Worm (Caenorhabditis elegans) whole organism, L2 larva: ENCODE results near the gene srg-69.
A peak's percentile ranks its signal among the peaks of the same experiment; 100 is the strongest.

Source experiments
- C34F6.9 ChIP-seq: fragments of 150-350 bp; optimal IDR thresholded peaks from 2 replicates; lab custom pipeline; 2014; ENCODE audit warnings: missing biosample characterization, missing genetic modification characterization
- R02D3.7 ChIP-seq: fragments of 150-350 bp; optimal IDR thresholded peaks from 2 replicates; lab custom pipeline; 2014; ENCODE audit warnings: missing biosample characterization, missing genetic modification characterization
- Y55F3AM.14 ChIP-seq: fragments of 200-800 bp; sonication (Bioruptor generic); optimal IDR thresholded peaks from 2 replicates; lab custom pipeline; 2018; ENCODE audit warnings: mild to moderate bottlenecking, missing genetic modification characterization, missing compliant biosample characterization
- ZK546.5 ChIP-seq: sonication (generic microtip); optimal IDR thresholded peaks from 2 replicates; lab custom pipeline; 2017; ENCODE audit warnings: missing biosample characterization, missing genetic modification characterization
- alr-1 ChIP-seq: fragments of 150-350 bp; optimal IDR thresholded peaks from 2 replicates; lab custom pipeline; 2014; ENCODE audit warnings: missing biosample characterization, missing genetic modification characterization
- aly-2 ChIP-seq: fragments of 150-350 bp; optimal IDR thresholded peaks from 2 replicates; lab custom pipeline; 2014; ENCODE audit warnings: missing biosample characterization, missing genetic modification characterization
- ama-1 ChIP-seq: fragments of 150-350 bp; optimal IDR thresholded peaks from 2 replicates; lab custom pipeline; 2018; ENCODE audit warnings: inconsistent platforms
- blmp-1 ChIP-seq: sonication (generic microtip); optimal IDR thresholded peaks from 2 replicates; lab custom pipeline; 2017; ENCODE audit warnings: missing genetic modification characterization, mild to moderate bottlenecking, missing compliant biosample characterization, antibody characterized with exemption, moderate library complexity; ENCODE audit not compliant: insufficient read depth
- ceh-16 ChIP-seq: fragments of 150-350 bp; optimal IDR thresholded peaks from 2 replicates; lab custom pipeline; 2014; ENCODE audit warnings: missing biosample characterization, missing genetic modification characterization
- ceh-82 ChIP-seq: fragments of 150-350 bp; optimal IDR thresholded peaks from 2 replicates; lab custom pipeline; 2014; ENCODE audit warnings: missing biosample characterization, missing genetic modification characterization
- crh-2 ChIP-seq: sonication (generic microtip); optimal IDR thresholded peaks from 2 replicates; lab custom pipeline; 2017; ENCODE audit warnings: missing biosample characterization, missing genetic modification characterization
- egl-27 ChIP-seq: sonication (generic microtip); optimal IDR thresholded peaks from 3 replicates; lab custom pipeline; 2017; ENCODE audit warnings: missing biosample characterization, missing genetic modification reagents, missing genetic modification characterization
- elt-1 ChIP-seq: fragments of 150-350 bp; optimal IDR thresholded peaks from 2 replicates; lab custom pipeline; 2014; ENCODE audit warnings: missing biosample characterization, missing genetic modification characterization
- fos-1 ChIP-seq: fragments of 150-350 bp; optimal IDR thresholded peaks from 2 replicates; lab custom pipeline; 2014; ENCODE audit warnings: missing biosample characterization, missing genetic modification characterization
- gmeb-1 ChIP-seq: fragments of 150-350 bp; optimal IDR thresholded peaks from 2 replicates; lab custom pipeline; 2014; ENCODE audit warnings: missing biosample characterization, missing genetic modification characterization
- lin-11 ChIP-seq: fragments of 150-350 bp; sonication (generic microtip); optimal IDR thresholded peaks from 2 replicates; lab custom pipeline; 2014; ENCODE audit warnings: missing biosample characterization, missing genetic modification characterization, inconsistent platforms, mixed read lengths
- lin-13 ChIP-seq: fragments of 150-350 bp; optimal IDR thresholded peaks from 2 replicates; lab custom pipeline; 2014; ENCODE audit warnings: missing biosample characterization, missing genetic modification reagents, missing genetic modification characterization
- lin-39 ChIP-seq: fragments of 150-350 bp; optimal IDR thresholded peaks from 2 replicates; lab custom pipeline; 2014; ENCODE audit warnings: missing biosample characterization, missing genetic modification reagents, missing genetic modification characterization
- lsy-2 ChIP-seq, 2 experiments: fragments of 150-350 bp in 1 of 2; sonication (generic microtip) in 1 of 2; optimal IDR thresholded peaks; 2 replicates each; lab custom pipeline; 2014 to 2017; ENCODE audit warnings: missing biosample characterization in 2 of 2, missing genetic modification characterization in 2 of 2
- mab-5 ChIP-seq: fragments of 150-350 bp; optimal IDR thresholded peaks from 2 replicates; lab custom pipeline; 2014; ENCODE audit warnings: missing biosample characterization, missing genetic modification characterization
- mbf-1 ChIP-seq: sonication (generic microtip); optimal IDR thresholded peaks from 2 replicates; lab custom pipeline; 2017; ENCODE audit warnings: missing biosample characterization, missing genetic modification characterization
- mdl-1 ChIP-seq, 2 experiments: fragments of 150-350 bp in 1 of 2; sonication (generic microtip) in 1 of 2; optimal IDR thresholded peaks; 2 replicates each; lab custom pipeline; 2017; ENCODE audit warnings: missing biosample characterization in 2 of 2, missing genetic modification characterization in 2 of 2
- nhr-10 ChIP-seq: sonication (generic microtip); optimal IDR thresholded peaks from 2 replicates; lab custom pipeline; 2017; ENCODE audit warnings: missing biosample characterization, missing genetic modification characterization
- nhr-11 ChIP-seq: fragments of 150-350 bp; optimal IDR thresholded peaks from 2 replicates; lab custom pipeline; 2014; ENCODE audit warnings: missing biosample characterization, missing genetic modification characterization
- nhr-12 ChIP-seq: fragments of 150-350 bp; optimal IDR thresholded peaks from 2 replicates; lab custom pipeline; 2014; ENCODE audit warnings: missing biosample characterization, missing genetic modification characterization
- nhr-129 ChIP-seq: fragments of 150-350 bp; optimal IDR thresholded peaks from 2 replicates; lab custom pipeline; 2014; ENCODE audit warnings: missing biosample characterization, missing genetic modification characterization
- nhr-21 ChIP-seq: fragments of 150-350 bp; optimal IDR thresholded peaks from 2 replicates; lab custom pipeline; 2014; ENCODE audit warnings: missing biosample characterization, missing genetic modification characterization
- nhr-23 ChIP-seq: fragments of 150-350 bp; optimal IDR thresholded peaks from 2 replicates; lab custom pipeline; 2014; ENCODE audit warnings: missing biosample characterization, missing genetic modification reagents, missing genetic modification characterization
- nhr-237 ChIP-seq: fragments of 150-350 bp; optimal IDR thresholded peaks from 2 replicates; lab custom pipeline; 2014; ENCODE audit warnings: missing biosample characterization, missing genetic modification characterization
- peb-1 ChIP-seq: fragments of 150-350 bp; optimal IDR thresholded peaks from 2 replicates; lab custom pipeline; 2014; ENCODE audit warnings: missing biosample characterization, missing genetic modification characterization
- skn-1 ChIP-seq: sonication (generic microtip); optimal IDR thresholded peaks from 2 replicates; lab custom pipeline; 2017; ENCODE audit warnings: missing biosample characterization, missing genetic modification characterization
- sma-3 ChIP-seq: sonication (generic microtip); optimal IDR thresholded peaks from 2 replicates; lab custom pipeline; 2016; ENCODE audit warnings: missing genetic modification reagents, missing genetic modification characterization, missing compliant biosample characterization
- sma-9 ChIP-seq, 2 experiments: fragments of 150-350 bp in 1 of 2; sonication (generic microtip) in 1 of 2; optimal IDR thresholded peaks; 2 replicates each; lab custom pipeline; 2014 to 2016; ENCODE audit warnings: missing genetic modification characterization in 2 of 2, mild to moderate bottlenecking in 1 of 2, missing biosample characterization in 1 of 2, missing compliant biosample characterization in 1 of 2, missing genetic modification reagents in 1 of 2, moderate library complexity in 1 of 2
- snpc-4 ChIP-seq: fragments of 150-350 bp; optimal IDR thresholded peaks from 2 replicates; lab custom pipeline; 2014; ENCODE audit warnings: missing biosample characterization, missing genetic modification characterization
- unc-39 ChIP-seq: fragments of 150-350 bp; optimal IDR thresholded peaks from 2 replicates; lab custom pipeline; 2014; ENCODE audit warnings: missing biosample characterization, missing genetic modification characterization
- unc-55 ChIP-seq: fragments of 150-350 bp; sonication (generic microtip); optimal IDR thresholded peaks from 3 replicates; lab custom pipeline; 2014; ENCODE audit warnings: missing biosample characterization, missing genetic modification reagents, missing genetic modification characterization
- unc-62 ChIP-seq: fragments of 150-350 bp; optimal IDR thresholded peaks from 2 replicates; lab custom pipeline; 2014; ENCODE audit warnings: missing biosample characterization, missing genetic modification reagents, missing genetic modification characterization
- zag-1 ChIP-seq: fragments of 150-350 bp; optimal IDR thresholded peaks from 2 replicates; lab custom pipeline; 2014; ENCODE audit warnings: missing biosample characterization, missing genetic modification characterization
- ztf-1 ChIP-seq: fragments of 200-800 bp; sonication (Bioruptor generic); conservative IDR thresholded peaks from 2 replicates; pipeline ENCODE4 v1.3.6; 2022; ENCODE audit warnings: missing genetic modification characterization, missing compliant biosample characterization
- ztf-4 ChIP-seq: fragments of 150-350 bp; optimal IDR thresholded peaks from 2 replicates; lab custom pipeline; 2014; ENCODE audit warnings: missing biosample characterization, missing genetic modification characterization

srg-69 gene

ce11 chrII:5333729-5334255, 21.7 kb upstream of the srg-69 start:
- TF ChIP-seq ZK546.5 (tag; lab: Kevin White, UChicago) (no peak), nhr-21 (tag; lab: Kevin White, UChicago) (peak; percentile 19), unc-55 (GFP tag; lab: Kevin White, UChicago) (no peak), fos-1 (tag; lab: Kevin White, UChicago) (peak; percentile 53), Y55F3AM.14 (GFP tag; lab: Kevin White, UChicago) (no peak), sma-9 (GFP tag; optimal IDR thresholded peaks at IDR 0.05; lab: Kevin White, UChicago) (peak; percentile 6), sma-9 (tag; optimal IDR thresholded peaks at IDR 0.05; lab: Kevin White, UChicago) (no peak), ztf-4 (tag; lab: Kevin White, UChicago) (no peak)

ce11 chrII:5334628-5335027, 20.9 kb upstream of the srg-69 start:
- TF ChIP-seq lin-39 (tag; lab: Kevin White, UChicago) = no peak
- TF ChIP-seq nhr-129 = peak; percentile 56
- TF ChIP-seq sma-3 (GFP tag; lab: Kevin White, UChicago) = no peak
- TF ChIP-seq lsy-2 (tag; optimal IDR thresholded peaks at IDR 0.05; lab: Kevin White, UChicago) = peak in 1 of 2 experiments; percentile 12
- peak; percentile 15 for TF ChIP-seq C34F6.9
- no peak for TF ChIP-seq unc-62 (GFP tag; lab: Kevin White, UChicago)
- peak; percentile 2 for TF ChIP-seq lin-13 (GFP tag; lab: Kevin White, UChicago)
- no peak for TF ChIP-seq lin-11 (tag; lab: Kevin White, UChicago)
- no peak for TF ChIP-seq aly-2 (tag; lab: Kevin White, UChicago)
- TF ChIP-seq ama-1 (lab: Kevin White, UChicago) = no peak
- no peak for TF ChIP-seq skn-1 (tag; lab: Kevin White, UChicago)
- no peak for TF ChIP-seq ceh-16
- TF ChIP-seq ztf-1 (GFP tag; lab: Robert Waterston, UW) = no peak
- no peak for TF ChIP-seq ZK546.5 (tag; lab: Kevin White, UChicago)
- TF ChIP-seq unc-39 (tag; lab: Kevin White, UChicago) = no peak
- TF ChIP-seq nhr-21 (tag; lab: Kevin White, UChicago) = peak; percentile 31
- no peak for TF ChIP-seq snpc-4
- no peak for TF ChIP-seq elt-1 (tag; lab: Kevin White, UChicago)
- no peak for TF ChIP-seq nhr-237 (tag; lab: Kevin White, UChicago)
- no peak for TF ChIP-seq blmp-1
- TF ChIP-seq, all 48 proteins: peak for 5

ce11 chrII:5335370-5336034, 20.0 kb upstream of the srg-69 start:
- TF ChIP-seq sma-9 (GFP tag; optimal IDR thresholded peaks at IDR 0.05; lab: Kevin White, UChicago) (peak; percentile 27), sma-9 (tag; optimal IDR thresholded peaks at IDR 0.05; lab: Kevin White, UChicago) (no peak), ztf-1 (GFP tag; lab: Robert Waterston, UW) (no peak), nhr-129 (no peak), mab-5 (peak; percentile 13), crh-2 (tag; lab: Kevin White, UChicago) (peak; percentile 60), mdl-1 (tag; optimal IDR thresholded peaks at IDR 0.05; lab: Kevin White, UChicago) (no peak), fos-1 (tag; lab: Kevin White, UChicago) (peak; percentile 41), egl-27 (tag; lab: Kevin White, UChicago) (no peak), unc-55 (GFP tag; lab: Kevin White, UChicago) (peak; percentile 64), nhr-21 (tag; lab: Kevin White, UChicago) (peak; percentile 64)

ce11 chrII:5336035-5336376, 19.5 kb upstream of the srg-69 start:
- TF ChIP-seq C34F6.9 (peak; percentile 78), crh-2 (tag; lab: Kevin White, UChicago) (no peak), R02D3.7 (tag; lab: Kevin White, UChicago) (no peak), nhr-237 (tag; lab: Kevin White, UChicago) (no peak), lin-39 (tag; lab: Kevin White, UChicago) (no peak), nhr-11 (no peak), alr-1 (tag; lab: Kevin White, UChicago) (no peak), ZK546.5 (tag; lab: Kevin White, UChicago) (no peak), nhr-21 (tag; lab: Kevin White, UChicago) (no peak), nhr-12 (tag; lab: Kevin White, UChicago) (no peak), elt-1 (tag; lab: Kevin White, UChicago) (no peak), snpc-4 (no peak), zag-1 (peak; percentile 61), lsy-2 (tag; optimal IDR thresholded peaks at IDR 0.05; lab: Kevin White, UChicago) (peak in 1 of 2 experiments; percentile 60), nhr-10 (tag; lab: Kevin White, UChicago) (no peak), Y55F3AM.14 (GFP tag; lab: Kevin White, UChicago) (peak; percentile 19), ama-1 (lab: Kevin White, UChicago) (peak; percentile 16), nhr-23 (tag; lab: Kevin White, UChicago) (no peak), peb-1 (tag; lab: Kevin White, UChicago) (no peak), mbf-1 (tag; lab: Kevin White, UChicago) (no peak), ceh-82 (no peak), mab-5 (peak; percentile 42), fos-1 (tag; lab: Kevin White, UChicago) (peak; percentile 92), skn-1 (tag; lab: Kevin White, UChicago) (no peak), unc-39 (tag; lab: Kevin White, UChicago) (no peak), aly-2 (tag; lab: Kevin White, UChicago) (no peak), unc-62 (GFP tag; lab: Kevin White, UChicago) (no peak), nhr-129 (peak; percentile 79), lin-13 (GFP tag; lab: Kevin White, UChicago) (no peak), lin-11 (tag; lab: Kevin White, UChicago) (peak; percentile 77), gmeb-1 (tag; lab: Kevin White, UChicago) (no peak), sma-9 (GFP tag; optimal IDR thresholded peaks at IDR 0.05; lab: Kevin White, UChicago) (peak; percentile 73), sma-9 (tag; optimal IDR thresholded peaks at IDR 0.05; lab: Kevin White, UChicago) (no peak), ztf-1 (GFP tag; lab: Robert Waterston, UW) (no peak), sma-3 (GFP tag; lab: Kevin White, UChicago) (no peak)
